Worm (Caenorhabditis elegans) whole organism, L2 larva: ENCODE results near the gene srtx-1.

ENCODE experiments used
- C34F6.9 ChIP-seq: fragments of 150-350 bp; optimal IDR thresholded peaks from 2 replicates; lab custom pipeline; 2014; ENCODE audit warnings: missing biosample characterization, missing genetic modification characterization
- F13H6.1 ChIP-seq: sonication (generic microtip); optimal IDR thresholded peaks from 2 replicates; lab custom pipeline; 2016; ENCODE audit warnings: missing genetic modification characterization, missing compliant biosample characterization
- Y55F3AM.14 ChIP-seq: fragments of 200-800 bp; sonication (Bioruptor generic); optimal IDR thresholded peaks from 2 replicates; lab custom pipeline; 2018; ENCODE audit warnings: mild to moderate bottlenecking, missing genetic modification characterization, missing compliant biosample characterization
- ZK546.5 ChIP-seq: sonication (generic microtip); optimal IDR thresholded peaks from 2 replicates; lab custom pipeline; 2017; ENCODE audit warnings: missing biosample characterization, missing genetic modification characterization
- alr-1 ChIP-seq: fragments of 150-350 bp; optimal IDR thresholded peaks from 2 replicates; lab custom pipeline; 2014; ENCODE audit warnings: missing biosample characterization, missing genetic modification characterization
- aly-2 ChIP-seq: fragments of 150-350 bp; optimal IDR thresholded peaks from 2 replicates; lab custom pipeline; 2014; ENCODE audit warnings: missing biosample characterization, missing genetic modification characterization
- ama-1 ChIP-seq: fragments of 150-350 bp; optimal IDR thresholded peaks from 2 replicates; lab custom pipeline; 2018; ENCODE audit warnings: inconsistent platforms
- blmp-1 ChIP-seq: sonication (generic microtip); optimal IDR thresholded peaks from 2 replicates; lab custom pipeline; 2017; ENCODE audit warnings: missing genetic modification characterization, mild to moderate bottlenecking, missing compliant biosample characterization, antibody characterized with exemption, moderate library complexity; ENCODE audit not compliant: insufficient read depth
- crh-2 ChIP-seq: sonication (generic microtip); optimal IDR thresholded peaks from 2 replicates; lab custom pipeline; 2017; ENCODE audit warnings: missing biosample characterization, missing genetic modification characterization
- elt-3 ChIP-seq: sonication (generic microtip); optimal IDR thresholded peaks from 2 replicates; lab custom pipeline; 2017; ENCODE audit warnings: missing biosample characterization, missing genetic modification characterization
- lin-11 ChIP-seq: fragments of 150-350 bp; sonication (generic microtip); optimal IDR thresholded peaks from 2 replicates; lab custom pipeline; 2014; ENCODE audit warnings: missing biosample characterization, missing genetic modification characterization, inconsistent platforms, mixed read lengths
- lin-13 ChIP-seq: fragments of 150-350 bp; optimal IDR thresholded peaks from 2 replicates; lab custom pipeline; 2014; ENCODE audit warnings: missing biosample characterization, missing genetic modification reagents, missing genetic modification characterization
- lin-39 ChIP-seq: fragments of 150-350 bp; optimal IDR thresholded peaks from 2 replicates; lab custom pipeline; 2014; ENCODE audit warnings: missing biosample characterization, missing genetic modification reagents, missing genetic modification characterization
- lsy-2 ChIP-seq, 2 experiments: fragments of 150-350 bp in 1 of 2; sonication (generic microtip) in 1 of 2; optimal IDR thresholded peaks; 2 replicates each; lab custom pipeline; 2014 to 2017; ENCODE audit warnings: missing biosample characterization in 2 of 2, missing genetic modification characterization in 2 of 2
- mab-5 ChIP-seq: fragments of 150-350 bp; optimal IDR thresholded peaks from 2 replicates; lab custom pipeline; 2014; ENCODE audit warnings: missing biosample characterization, missing genetic modification characterization
- mbf-1 ChIP-seq: sonication (generic microtip); optimal IDR thresholded peaks from 2 replicates; lab custom pipeline; 2017; ENCODE audit warnings: missing biosample characterization, missing genetic modification characterization
- nhr-10 ChIP-seq: sonication (generic microtip); optimal IDR thresholded peaks from 2 replicates; lab custom pipeline; 2017; ENCODE audit warnings: missing biosample characterization, missing genetic modification characterization
- nhr-11 ChIP-seq: fragments of 150-350 bp; optimal IDR thresholded peaks from 2 replicates; lab custom pipeline; 2014; ENCODE audit warnings: missing biosample characterization, missing genetic modification characterization
- nhr-129 ChIP-seq: fragments of 150-350 bp; optimal IDR thresholded peaks from 2 replicates; lab custom pipeline; 2014; ENCODE audit warnings: missing biosample characterization, missing genetic modification characterization
- nhr-21 ChIP-seq: fragments of 150-350 bp; optimal IDR thresholded peaks from 2 replicates; lab custom pipeline; 2014; ENCODE audit warnings: missing biosample characterization, missing genetic modification characterization
- nhr-23 ChIP-seq: fragments of 150-350 bp; optimal IDR thresholded peaks from 2 replicates; lab custom pipeline; 2014; ENCODE audit warnings: missing biosample characterization, missing genetic modification reagents, missing genetic modification characterization
- nhr-25 ChIP-seq: fragments of 150-350 bp; sonication (generic microtip); optimal IDR thresholded peaks from 3 replicates; lab custom pipeline; 2014; ENCODE audit warnings: missing biosample characterization, missing genetic modification characterization
- nhr-77 ChIP-seq: fragments of 150-350 bp; optimal IDR thresholded peaks from 2 replicates; lab custom pipeline; 2014; ENCODE audit warnings: missing biosample characterization, missing genetic modification characterization
- peb-1 ChIP-seq: fragments of 150-350 bp; optimal IDR thresholded peaks from 2 replicates; lab custom pipeline; 2014; ENCODE audit warnings: missing biosample characterization, missing genetic modification characterization
- skn-1 ChIP-seq: sonication (generic microtip); optimal IDR thresholded peaks from 2 replicates; lab custom pipeline; 2017; ENCODE audit warnings: missing biosample characterization, missing genetic modification characterization
- sma-3 ChIP-seq: sonication (generic microtip); optimal IDR thresholded peaks from 2 replicates; lab custom pipeline; 2016; ENCODE audit warnings: missing genetic modification reagents, missing genetic modification characterization, missing compliant biosample characterization
- sma-9 ChIP-seq, 2 experiments: fragments of 150-350 bp in 1 of 2; sonication (generic microtip) in 1 of 2; optimal IDR thresholded peaks; 2 replicates each; lab custom pipeline; 2014 to 2016; ENCODE audit warnings: missing genetic modification characterization in 2 of 2, mild to moderate bottlenecking in 1 of 2, missing biosample characterization in 1 of 2, missing compliant biosample characterization in 1 of 2, missing genetic modification reagents in 1 of 2, moderate library complexity in 1 of 2
- snpc-4 ChIP-seq: fragments of 150-350 bp; optimal IDR thresholded peaks from 2 replicates; lab custom pipeline; 2014; ENCODE audit warnings: missing biosample characterization, missing genetic modification characterization
- unc-55 ChIP-seq: fragments of 150-350 bp; sonication (generic microtip); optimal IDR thresholded peaks from 3 replicates; lab custom pipeline; 2014; ENCODE audit warnings: missing biosample characterization, missing genetic modification reagents, missing genetic modification characterization
- unc-62 ChIP-seq: fragments of 150-350 bp; optimal IDR thresholded peaks from 2 replicates; lab custom pipeline; 2014; ENCODE audit warnings: missing biosample characterization, missing genetic modification reagents, missing genetic modification characterization
- zag-1 ChIP-seq: fragments of 150-350 bp; optimal IDR thresholded peaks from 2 replicates; lab custom pipeline; 2014; ENCODE audit warnings: missing biosample characterization, missing genetic modification characterization
- ztf-1 ChIP-seq: fragments of 200-800 bp; sonication (Bioruptor generic); conservative IDR thresholded peaks from 2 replicates; pipeline ENCODE4 v1.3.6; 2022; ENCODE audit warnings: missing genetic modification characterization, missing compliant biosample characterization
- ztf-4 ChIP-seq: fragments of 150-350 bp; optimal IDR thresholded peaks from 2 replicates; lab custom pipeline; 2014; ENCODE audit warnings: missing biosample characterization, missing genetic modification characterization

srtx-1 gene

DNA sequence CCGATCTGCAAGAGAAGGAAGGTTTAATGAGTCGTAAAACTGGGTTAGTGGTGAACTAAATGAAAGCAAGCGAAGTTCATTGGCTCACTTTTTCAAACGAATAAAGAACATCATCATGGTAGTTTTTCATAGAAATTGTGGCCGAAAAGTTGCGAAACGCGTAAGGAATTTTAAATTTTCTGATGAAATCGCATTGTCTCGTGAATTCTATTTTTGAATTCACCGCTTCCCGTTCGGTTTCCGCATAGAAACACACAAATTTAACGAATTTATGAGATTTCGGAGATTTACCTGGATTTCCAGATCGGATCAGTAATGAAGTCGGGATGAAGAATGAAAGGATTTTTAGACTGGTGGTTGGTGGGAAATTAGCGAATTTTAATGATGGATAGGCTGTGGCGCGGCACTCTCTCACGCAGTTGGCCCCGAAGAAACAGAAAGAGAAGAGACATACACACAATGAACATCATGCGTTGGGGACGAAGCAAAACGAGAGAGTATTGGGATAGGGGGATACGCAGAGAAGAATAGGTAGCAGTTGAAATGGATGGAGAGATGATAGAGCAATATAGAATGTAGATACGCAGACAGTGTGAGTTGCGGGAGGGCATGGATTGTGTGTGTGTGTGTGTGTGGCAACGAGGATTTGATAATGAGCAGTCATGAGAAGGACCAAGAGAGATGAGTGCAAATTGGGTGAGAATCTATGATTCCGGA is 34.0 kb upstream of the srtx-1 start (continued):
- TF ChIP-seq unc-55 (GFP tag; lab: Kevin White, UChicago) (peak; percentile 33), snpc-4 (tag; lab: Kevin White, UChicago) (peak; percentile 34), ztf-1 (no peak), nhr-11 (tag; lab: Kevin White, UChicago) (no peak), peb-1 (tag; lab: Kevin White, UChicago) (no peak), skn-1 (tag; lab: Kevin White, UChicago) (no peak), aly-2 (tag; lab: Kevin White, UChicago) (no peak), elt-3 (tag; lab: Kevin White, UChicago) (no peak), blmp-1 (no peak), lin-11 (tag; lab: Kevin White, UChicago) (no peak), Y55F3AM.14 (GFP tag; lab: Kevin White, UChicago) (no peak), mbf-1 (no peak), nhr-21 (tag; lab: Kevin White, UChicago) (peak; percentile 32), unc-62 (GFP tag; lab: Kevin White, UChicago) (no peak)
- TF ChIP-seq, all 48 proteins: peak for 18

DNA sequence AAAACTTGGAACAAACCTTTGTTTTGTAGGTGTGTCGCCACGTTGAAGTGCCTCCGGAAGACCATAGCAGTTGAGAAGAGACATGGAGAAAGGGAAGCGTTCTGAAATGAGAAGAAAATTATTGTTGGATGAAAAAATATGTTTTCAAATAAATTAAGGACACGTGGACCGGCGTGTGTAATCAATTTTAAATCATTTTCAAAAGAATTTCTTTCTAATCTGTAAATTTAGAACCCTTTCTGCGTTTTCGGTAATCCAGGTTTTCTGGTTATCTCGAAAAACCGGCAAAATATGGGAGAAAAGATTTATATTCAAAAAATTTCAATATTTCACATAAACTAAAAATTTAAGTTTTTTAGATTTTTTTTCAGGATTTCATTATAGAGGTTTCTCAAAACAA is 32.2 kb upstream of the srtx-1 start, which contains the start of gene mob-3:
Gene mob-3 (minus strand): TSS at position 101 of the 400 bp plus-strand sequence.
- no peak for TF ChIP-seq unc-62 (GFP tag; lab: Kevin White, UChicago)
- no peak for TF ChIP-seq alr-1 (tag; lab: Kevin White, UChicago)

DNA sequence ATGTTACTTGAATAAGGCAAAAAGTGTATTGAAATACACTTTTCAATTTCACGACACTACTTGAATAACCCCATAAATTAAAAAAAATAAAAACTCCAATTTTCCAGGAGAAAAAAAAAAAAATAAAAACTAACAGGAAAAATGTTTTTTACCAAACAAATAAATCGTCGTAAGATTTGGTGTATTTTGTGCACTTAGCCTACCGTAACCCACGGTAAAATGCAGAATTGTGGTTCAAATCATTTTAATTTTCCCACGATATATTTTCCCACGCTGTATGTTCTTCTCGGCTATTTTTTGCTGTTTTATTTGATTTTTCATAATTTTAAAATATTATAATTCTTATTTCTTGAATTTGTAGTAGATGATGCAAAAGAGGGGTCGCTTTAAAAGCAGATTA is 31.3 kb upstream of the srtx-1 start:
- TF ChIP-seq ama-1: no peak
- no peak for TF ChIP-seq elt-3 (tag; lab: Kevin White, UChicago)
- no peak for TF ChIP-seq ZK546.5 (tag; lab: Kevin White, UChicago)
- TF ChIP-seq F13H6.1 (tag; lab: Kevin White, UChicago): no peak
- TF ChIP-seq ztf-4 (tag; lab: Kevin White, UChicago): no peak

DNA sequence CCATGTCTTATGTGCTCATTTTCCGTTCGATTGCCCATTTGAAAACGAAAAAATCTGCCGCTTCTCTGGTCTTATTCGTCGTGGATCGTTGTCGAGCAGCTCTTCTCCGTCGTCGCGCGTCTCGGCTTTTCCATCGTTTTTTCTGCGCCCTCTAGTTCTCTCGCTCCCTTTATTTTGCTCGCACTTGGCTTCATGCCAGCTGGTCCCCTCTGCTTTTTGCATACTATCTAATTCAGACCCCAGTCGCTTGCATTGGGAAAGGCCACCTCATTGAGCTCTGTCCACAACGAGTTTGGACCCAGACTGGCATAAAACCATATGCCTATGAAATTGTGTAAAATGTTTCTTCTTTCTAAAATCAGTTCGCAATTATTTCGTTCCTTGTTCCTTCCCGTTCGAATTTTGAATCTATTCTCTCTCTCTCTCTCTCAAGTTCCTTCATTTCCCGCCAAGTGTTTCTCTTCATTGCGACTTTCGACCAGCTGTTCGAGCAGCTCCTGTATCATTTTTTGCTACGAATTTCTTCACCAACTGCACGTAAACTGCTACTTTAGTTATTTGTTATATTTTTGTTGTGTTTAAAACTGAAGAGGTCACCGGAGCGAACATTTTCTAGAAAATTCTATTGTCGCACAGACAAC is 30.8 kb upstream of the srtx-1 start:
- no peak for TF ChIP-seq lin-39 (tag; lab: Kevin White, UChicago)
- peak; percentile 37 for TF ChIP-seq lin-11 (tag; lab: Kevin White, UChicago)
- TF ChIP-seq zag-1 (tag; lab: Kevin White, UChicago): peak; percentile 54
- TF ChIP-seq mbf-1: no peak
- no peak for TF ChIP-seq lsy-2 (tag; optimal IDR thresholded peaks at IDR 0.05; lab: Kevin White, UChicago)
- TF ChIP-seq nhr-129: peak; percentile 22
- no peak for TF ChIP-seq nhr-11 (tag; lab: Kevin White, UChicago)
- no peak for TF ChIP-seq peb-1 (tag; lab: Kevin White, UChicago)
- no peak for TF ChIP-seq lin-13 (GFP tag; lab: Kevin White, UChicago)
- TF ChIP-seq C34F6.9 (tag; lab: Kevin White, UChicago): peak; percentile 22
- TF ChIP-seq nhr-21 (tag; lab: Kevin White, UChicago): no peak
- TF ChIP-seq elt-3 (tag; lab: Kevin White, UChicago): no peak
- TF ChIP-seq nhr-77 (tag; lab: Kevin White, UChicago): no peak
- TF ChIP-seq mab-5 (tag; lab: Kevin White, UChicago): no peak
- no peak for TF ChIP-seq crh-2
- TF ChIP-seq nhr-23: no peak
- peak; percentile 17 for TF ChIP-seq unc-55 (GFP tag; lab: Kevin White, UChicago)
- TF ChIP-seq nhr-25 (tag; lab: Kevin White, UChicago): no peak
- TF ChIP-seq blmp-1: no peak
- TF ChIP-seq ztf-4 (tag; lab: Kevin White, UChicago): no peak
- no peak for TF ChIP-seq nhr-10
- no peak for TF ChIP-seq ZK546.5 (tag; lab: Kevin White, UChicago)
- no peak for TF ChIP-seq sma-3 (GFP tag; lab: Kevin White, UChicago)
- no peak for TF ChIP-seq snpc-4 (tag; lab: Kevin White, UChicago)
- peak; percentile 61 for TF ChIP-seq F13H6.1 (tag; lab: Kevin White, UChicago)
- TF ChIP-seq sma-9 (GFP tag; optimal IDR thresholded peaks at IDR 0.05; lab: Kevin White, UChicago): peak; percentile 31
- no peak for TF ChIP-seq sma-9 (tag; optimal IDR thresholded peaks at IDR 0.05; lab: Kevin White, UChicago)
